Worm (Caenorhabditis elegans) whole organism, mixed stage, embryonic: ENCODE results near the gene ppm-1.D.

Source experiments
- bed-3 ChIP-seq: fragments of 200-800 bp; sonication (Bioruptor generic); optimal IDR thresholded peaks from 3 replicates; lab custom pipeline; 2018; ENCODE audit warnings: mild to moderate bottlenecking, missing genetic modification characterization, moderate library complexity, missing compliant biosample characterization
- ces-1 ChIP-seq: fragments of 150-350 bp; optimal IDR thresholded peaks from 2 replicates; lab custom pipeline; 2014; ENCODE audit warnings: missing biosample characterization, missing genetic modification reagents, missing genetic modification characterization
- elt-3 ChIP-seq: fragments of 150-350 bp; optimal IDR thresholded peaks from 2 replicates; lab custom pipeline; 2014; ENCODE audit warnings: missing biosample characterization, missing genetic modification characterization
- ham-2 ChIP-seq: fragments of 200-800 bp; sonication (Bioruptor generic); optimal IDR thresholded peaks from 2 replicates; lab custom pipeline; 2018; ENCODE audit warnings: mild to moderate bottlenecking, missing genetic modification characterization, missing compliant biosample characterization
- lin-32 ChIP-seq: fragments of 200-800 bp; sonication (Bioruptor generic); optimal IDR thresholded peaks from 2 replicates; lab custom pipeline; 2018; ENCODE audit warnings: mild to moderate bottlenecking, missing genetic modification characterization, missing compliant biosample characterization
- mep-1 ChIP-seq: fragments of 150-350 bp; optimal IDR thresholded peaks from 2 replicates; lab custom pipeline; 2017; ENCODE audit warnings: missing biosample characterization, missing genetic modification reagents, missing genetic modification characterization, inconsistent platforms
- pha-4 ChIP-seq: fragments of 150-350 bp; optimal IDR thresholded peaks from 2 replicates; lab custom pipeline; 2018; ENCODE audit warnings: missing biosample characterization, missing genetic modification reagents, missing genetic modification characterization
- unc-39 ChIP-seq: fragments of 150-350 bp; optimal IDR thresholded peaks from 2 replicates; lab custom pipeline; 2014; ENCODE audit warnings: missing biosample characterization, missing genetic modification characterization
- unc-62 ChIP-seq: fragments of 150-350 bp; optimal IDR thresholded peaks from 2 replicates; lab custom pipeline; 2014; ENCODE audit warnings: missing biosample characterization, missing genetic modification reagents, missing genetic modification characterization
- zip-8 ChIP-seq: fragments of 150-350 bp; optimal IDR thresholded peaks from 2 replicates; lab custom pipeline; 2014; ENCODE audit warnings: missing biosample characterization, missing genetic modification characterization

Gene ppm-1.D

DNA sequence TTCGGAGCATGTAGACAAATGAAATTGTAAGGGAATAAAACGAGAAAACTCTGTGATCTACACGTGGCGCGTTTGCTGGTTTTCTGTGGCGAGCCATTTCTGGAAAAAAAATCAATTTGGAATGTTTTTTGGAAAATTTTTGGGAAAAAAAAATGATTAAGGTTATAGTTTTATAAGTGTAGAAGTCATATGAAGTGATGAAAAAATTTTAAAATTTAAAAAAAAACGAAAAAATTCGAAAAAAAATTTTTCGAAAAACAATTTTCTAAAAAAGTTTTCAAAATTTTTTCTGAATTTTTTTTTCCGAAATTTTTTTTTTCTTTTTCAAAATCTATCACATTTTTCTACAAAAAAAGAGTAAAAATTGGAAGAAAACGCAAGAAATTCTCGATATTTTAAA lies 55.1 kb downstream of the ppm-1.D start, which contains the start of gene H14E04.3:
Gene H14E04.3 (minus strand): TSS at position 101 of the 400 bp plus-strand sequence.
- no peak for TF ChIP-seq unc-39 (tag; lab: Kevin White, UChicago)
- TF ChIP-seq elt-3 (tag; lab: Kevin White, UChicago), result no peak

DNA sequence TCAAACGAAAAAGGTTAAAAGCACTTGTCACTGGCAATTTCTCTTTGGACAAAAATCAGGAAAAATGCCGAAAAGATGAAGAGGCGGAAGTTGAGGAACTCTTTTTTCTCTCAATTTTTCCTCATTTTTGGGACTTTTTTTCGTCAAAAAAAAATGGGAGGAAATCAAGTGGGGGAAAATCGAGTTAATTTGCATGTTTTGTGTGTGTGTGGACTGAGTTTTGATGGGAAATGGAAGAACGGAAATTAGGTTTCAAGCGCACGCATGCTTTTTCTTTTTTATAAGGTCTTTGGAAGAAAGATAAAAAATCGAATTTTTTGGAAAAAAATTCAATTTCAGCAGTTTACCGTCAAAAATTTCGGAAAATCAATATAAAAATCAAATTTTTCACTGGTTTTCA lies 60.3 kb downstream of the ppm-1.D start:
- TF ChIP-seq bed-3 (GFP tag; lab: Kevin White, UChicago) (no peak), zip-8 (tag; lab: Kevin White, UChicago) (no peak), mep-1 (tag; lab: Kevin White, UChicago) (no peak), ces-1 (GFP tag; lab: Kevin White, UChicago) (peak; percentile 76), pha-4 (tag; lab: Kevin White, UChicago) (no peak), unc-62 (GFP tag; lab: Kevin White, UChicago) (no peak), lin-32 (GFP tag; lab: Kevin White, UChicago) (no peak), ham-2 (no peak)
